Fruit fly (Drosophila melanogaster) Kc167 (cell line): ENCODE results near the gene CG42307.

Experiments
- Myc ChIP-seq: fragments of >200 bp; optimal IDR thresholded peaks from 2 replicates; lab custom pipeline; 2017; ENCODE audit warnings: missing external identifiers
- Sin3A ChIP-seq: fragments of >200 bp; optimal IDR thresholded peaks from 2 replicates; lab custom pipeline; 2018; ENCODE audit warnings: missing external identifiers
- h ChIP-seq: fragments of >200 bp; optimal IDR thresholded peaks from 3 replicates; lab custom pipeline; 2018; ENCODE audit warnings: missing external identifiers
- insv ChIP-seq: fragments of >200 bp; optimal IDR thresholded peaks from 3 replicates; lab custom pipeline; 2018; ENCODE audit warnings: missing external identifiers
- psq ChIP-seq: fragments of >200 bp; optimal IDR thresholded peaks from 2 replicates; lab custom pipeline; 2017; ENCODE audit warnings: missing external identifiers
- ttk ChIP-seq: sonication (Bioruptor generic); optimal IDR thresholded peaks from 2 replicates; lab custom pipeline; 2017; ENCODE audit warnings: missing external identifiers

CG42307 gene

DNA sequence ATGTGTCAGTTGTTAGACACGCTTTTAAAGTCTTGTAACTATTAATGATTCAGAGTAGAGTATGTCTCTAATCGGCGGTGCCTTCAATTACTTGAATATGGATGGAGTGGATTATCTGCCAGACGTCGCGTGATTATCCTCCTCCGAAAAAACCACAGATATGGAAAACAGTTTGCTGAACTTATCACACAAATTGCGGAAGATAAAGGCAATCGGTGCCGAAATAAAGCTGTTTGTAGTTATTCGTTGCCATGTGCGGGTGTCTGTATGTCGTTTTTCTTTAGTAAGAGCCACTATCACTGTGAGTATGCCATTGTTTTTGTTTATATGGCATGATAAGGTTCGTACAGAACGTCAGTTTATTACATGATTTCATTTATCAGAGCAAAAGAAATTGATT, 15.1 kb downstream of the CG42307 start:
- no peak for TF ChIP-seq h (lab: Kevin White, UChicago)
- TF ChIP-seq ttk (lab: Kevin White, UChicago) = no peak
- no peak for TF ChIP-seq Sin3A (lab: Kevin White, UChicago)
- no peak for TF ChIP-seq psq (lab: Kevin White, UChicago)
- TF ChIP-seq insv (lab: Kevin White, UChicago) = no peak
- TF ChIP-seq Myc (lab: Kevin White, UChicago) = no peak

DNA sequence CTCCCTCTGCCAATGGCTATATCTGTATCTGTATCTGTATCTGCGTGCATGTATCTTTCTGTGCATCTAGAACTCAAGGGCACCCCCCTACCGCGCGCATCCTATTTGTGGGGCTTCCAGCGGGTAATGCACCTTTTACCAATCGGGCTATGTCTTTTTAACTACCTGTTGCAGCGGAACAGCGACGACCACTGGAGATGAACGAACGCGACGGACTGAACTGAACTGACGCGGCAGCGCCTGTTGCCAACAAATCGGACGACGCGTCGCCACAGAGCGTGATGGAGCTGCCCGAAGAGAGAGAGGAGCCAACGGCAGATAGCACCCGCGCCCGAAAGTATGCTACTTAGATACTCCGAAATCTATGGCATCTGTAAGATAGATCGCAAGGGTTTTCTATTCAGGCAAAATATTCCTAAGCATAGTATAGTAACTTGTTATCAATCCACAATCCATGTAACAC, 16.1 kb downstream of the CG42307 start, which contains the start of gene Cln7:
Gene Cln7, minus strand, starts transcription at position 219 of the 463 bp plus-strand sequence.
- no peak for TF ChIP-seq Sin3A (lab: Kevin White, UChicago)
- TF ChIP-seq Myc (lab: Kevin White, UChicago) = no peak
- no peak for TF ChIP-seq ttk (lab: Kevin White, UChicago)
- no peak for TF ChIP-seq h (lab: Kevin White, UChicago)
- no peak for TF ChIP-seq psq (lab: Kevin White, UChicago)
- no peak for TF ChIP-seq insv (lab: Kevin White, UChicago)

dm6 chr3L:7346951-7347350, 18.0 kb downstream of the CG42307 start, which contains the start of gene CG14834:
CG14834 (minus strand) TSS chr3L:7347123.
- TF ChIP-seq Sin3A (lab: Kevin White, UChicago) (no peak), psq (lab: Kevin White, UChicago) (no peak), insv (lab: Kevin White, UChicago) (no peak), Myc (lab: Kevin White, UChicago) (no peak), ttk (lab: Kevin White, UChicago) (no peak), h (lab: Kevin White, UChicago) (no peak)

dm6 chr3L:7347984-7348631, 19.2 kb downstream of the CG42307 start, which contains the start of the genes Srp19 and qm:
Srp19 (minus strand) TSS chr3L:7348034.
qm (plus strand) TSS chr3L:7348313.
- no peak for TF ChIP-seq insv (lab: Kevin White, UChicago)
- TF ChIP-seq Sin3A (lab: Kevin White, UChicago) = no peak
- TF ChIP-seq ttk (lab: Kevin White, UChicago) = no peak
- TF ChIP-seq h (lab: Kevin White, UChicago) = no peak
- no peak for TF ChIP-seq psq (lab: Kevin White, UChicago)
- no peak for TF ChIP-seq Myc (lab: Kevin White, UChicago)

DNA sequence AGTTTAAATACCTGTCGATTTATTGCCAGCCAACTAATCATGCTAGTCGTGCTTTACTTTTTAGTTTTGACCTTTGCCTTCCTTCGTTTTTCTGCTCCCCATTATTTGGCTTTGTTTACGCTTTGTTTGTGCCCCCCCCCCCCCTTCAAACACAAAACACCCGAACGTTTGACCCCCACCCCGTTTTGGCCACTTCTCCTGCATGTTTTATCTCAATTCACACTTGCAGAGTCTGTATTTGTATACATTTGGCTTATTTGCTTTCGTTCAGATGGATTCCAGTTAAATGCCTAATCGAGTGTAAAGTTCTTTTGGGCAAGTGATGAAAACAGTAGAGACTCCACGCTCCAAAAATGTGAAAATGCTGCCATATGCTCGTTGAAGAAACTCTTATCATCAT, 20.4 kb downstream of the CG42307 start:
- TF ChIP-seq h (lab: Kevin White, UChicago) = no peak
- no peak for TF ChIP-seq psq (lab: Kevin White, UChicago)
- no peak for TF ChIP-seq Myc (lab: Kevin White, UChicago)

DNA sequence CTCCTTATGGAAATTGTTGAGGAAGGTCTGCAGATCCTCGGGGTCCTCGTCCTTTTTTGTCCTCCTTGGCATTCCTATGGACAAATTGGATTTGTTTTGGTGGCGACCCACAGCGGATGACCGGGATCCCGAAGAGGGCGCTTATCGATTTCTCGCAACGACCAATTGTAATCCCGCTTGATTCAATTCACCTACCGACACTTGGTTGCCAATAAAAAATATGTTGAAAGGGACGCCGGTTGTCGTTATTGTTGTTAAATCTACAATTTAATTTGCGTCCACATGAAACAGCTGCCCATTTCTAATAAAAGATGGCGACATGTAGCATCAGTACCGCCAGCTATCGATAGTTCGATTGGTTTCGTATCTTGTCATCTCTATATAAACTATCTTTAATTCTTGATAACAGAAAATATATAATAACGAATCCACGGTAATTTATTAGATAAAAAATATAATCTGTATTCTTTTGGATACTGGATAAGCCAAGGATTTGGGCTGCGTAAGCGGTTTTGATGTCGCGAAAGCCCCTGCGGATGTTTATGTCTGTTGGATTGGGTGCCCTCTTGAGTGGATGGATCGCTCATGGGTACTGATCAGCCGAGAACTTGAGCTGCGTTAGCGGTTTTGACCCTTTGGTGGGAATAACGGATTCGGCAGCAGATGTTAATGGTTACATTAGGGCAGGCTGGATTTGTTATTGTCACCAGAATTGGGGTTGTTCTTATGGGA, 27.6 kb downstream of the CG42307 start, which contains the start of gene CTCF:
Gene CTCF, minus strand, starts transcription at position 328 of the 732 bp plus-strand sequence.
- no peak for TF ChIP-seq Myc (lab: Kevin White, UChicago)
- TF ChIP-seq h (lab: Kevin White, UChicago) = no peak
- TF ChIP-seq psq (lab: Kevin White, UChicago) = no peak
- TF ChIP-seq ttk (lab: Kevin White, UChicago) = no peak
- no peak for TF ChIP-seq insv (lab: Kevin White, UChicago)
- no peak for TF ChIP-seq Sin3A (lab: Kevin White, UChicago)

DNA sequence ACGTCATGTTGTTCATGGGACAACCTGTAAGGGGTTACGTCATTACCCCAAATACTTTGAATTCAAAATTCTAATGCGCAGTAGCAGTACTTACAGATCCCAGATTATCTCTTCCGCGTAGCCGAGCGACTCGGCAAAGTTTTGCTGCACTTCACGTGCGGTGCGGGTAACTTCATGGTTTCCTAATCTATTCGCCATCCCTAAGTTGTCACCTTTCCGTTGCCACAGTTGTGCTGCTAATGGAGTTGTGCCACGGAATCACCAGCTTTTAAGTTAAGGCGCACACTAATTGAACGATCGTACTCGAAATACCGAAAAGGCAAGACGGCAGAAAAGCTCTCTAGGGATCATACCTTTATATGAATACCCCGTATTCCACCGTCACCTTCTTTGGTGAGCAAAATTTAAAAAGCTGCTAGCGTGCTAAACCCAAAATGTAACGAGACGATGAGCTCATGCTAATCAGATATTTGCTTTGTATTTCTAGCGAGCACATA, 30.9 kb downstream of the CG42307 start, which contains the start of gene pst:
Gene pst, minus strand, starts transcription at position 437 of the 497 bp plus-strand sequence.
- TF ChIP-seq h (lab: Kevin White, UChicago) (no peak), Sin3A (lab: Kevin White, UChicago) (no peak), insv (lab: Kevin White, UChicago) (no peak), psq (lab: Kevin White, UChicago) (no peak), Myc (lab: Kevin White, UChicago) (no peak), ttk (lab: Kevin White, UChicago) (no peak)

dm6 chr3L:7360324-7360852, 31.5 kb downstream of the CG42307 start, which contains the start of gene Sec63:
Sec63 (plus strand) TSS chr3L:7360561.
- TF ChIP-seq insv (lab: Kevin White, UChicago) (no peak), psq (lab: Kevin White, UChicago) (no peak), ttk (lab: Kevin White, UChicago) (no peak)

DNA sequence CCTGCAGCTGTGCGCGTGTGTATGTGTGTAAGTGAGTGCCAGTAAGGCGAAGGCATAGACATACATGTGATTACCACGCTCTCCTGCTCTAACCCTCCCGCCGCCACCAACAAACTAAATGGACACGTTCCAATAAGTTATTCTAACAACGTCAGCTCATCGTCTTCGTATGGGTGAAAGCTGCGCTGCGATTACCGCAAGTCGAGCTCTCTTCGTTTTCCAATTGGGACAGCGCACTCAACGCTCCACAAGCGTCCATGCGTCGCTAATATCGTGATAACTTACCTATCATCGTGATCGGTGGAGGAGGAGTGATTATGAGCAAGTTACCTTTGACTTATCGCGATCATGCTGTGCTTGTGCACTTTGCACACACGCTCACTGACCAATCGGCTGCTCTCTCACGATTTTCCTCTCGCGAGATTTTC, 32.2 kb downstream of the CG42307 start:
- TF ChIP-seq Sin3A (lab: Kevin White, UChicago) (no peak), insv (lab: Kevin White, UChicago) (no peak)

DNA sequence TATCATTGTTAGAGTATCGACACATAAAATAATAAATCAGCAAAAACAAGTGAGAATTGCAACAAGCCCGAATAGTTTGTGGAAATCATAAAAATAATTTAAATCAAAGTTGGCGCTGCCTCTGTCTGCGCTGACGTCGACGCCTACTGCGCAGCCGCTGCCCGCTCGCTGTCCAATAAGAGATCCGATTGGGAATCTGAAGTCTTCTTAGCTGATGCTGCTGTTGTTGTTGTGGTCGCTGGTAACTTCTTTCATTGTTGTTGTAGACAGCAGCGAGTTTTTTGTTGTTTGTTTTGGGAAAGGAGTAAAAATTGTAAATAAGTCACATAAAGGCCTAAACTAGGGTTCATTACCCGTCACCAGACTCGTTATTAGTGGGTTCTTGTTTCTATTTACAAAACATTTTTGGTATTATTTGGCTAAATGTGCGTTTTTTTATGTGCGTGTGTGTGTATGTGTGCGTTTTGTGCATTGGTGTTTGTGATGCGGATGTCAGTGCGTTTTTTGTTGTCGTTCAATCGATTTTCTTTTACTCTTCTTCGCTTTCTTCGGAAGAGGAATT, 35.9 kb downstream of the CG42307 start:
- no peak for TF ChIP-seq ttk (lab: Kevin White, UChicago)
- no peak for TF ChIP-seq h (lab: Kevin White, UChicago)
- no peak for TF ChIP-seq insv (lab: Kevin White, UChicago)
- TF ChIP-seq Sin3A (lab: Kevin White, UChicago) = no peak
- TF ChIP-seq Myc (lab: Kevin White, UChicago) = no peak
- TF ChIP-seq psq (lab: Kevin White, UChicago) = no peak
